Worm (Caenorhabditis elegans) whole organism, L2 larva: ENCODE data around the gene C08B6.8.

Source experiments
- aly-2 ChIP-seq: fragments of 150-350 bp; optimal IDR thresholded peaks from 2 replicates; lab custom pipeline; 2014; ENCODE audit warnings: missing biosample characterization, missing genetic modification characterization
- ama-1 ChIP-seq: fragments of 150-350 bp; optimal IDR thresholded peaks from 2 replicates; lab custom pipeline; 2018; ENCODE audit warnings: inconsistent platforms
- blmp-1 ChIP-seq: sonication (generic microtip); optimal IDR thresholded peaks from 2 replicates; lab custom pipeline; 2017; ENCODE audit warnings: missing genetic modification characterization, mild to moderate bottlenecking, missing compliant biosample characterization, antibody characterized with exemption, moderate library complexity; ENCODE audit not compliant: insufficient read depth
- ceh-82 ChIP-seq: fragments of 150-350 bp; optimal IDR thresholded peaks from 2 replicates; lab custom pipeline; 2014; ENCODE audit warnings: missing biosample characterization, missing genetic modification characterization
- egl-27 ChIP-seq: sonication (generic microtip); optimal IDR thresholded peaks from 3 replicates; lab custom pipeline; 2017; ENCODE audit warnings: missing biosample characterization, missing genetic modification reagents, missing genetic modification characterization
- lin-13 ChIP-seq: fragments of 150-350 bp; optimal IDR thresholded peaks from 2 replicates; lab custom pipeline; 2014; ENCODE audit warnings: missing biosample characterization, missing genetic modification reagents, missing genetic modification characterization
- lin-39 ChIP-seq: fragments of 150-350 bp; optimal IDR thresholded peaks from 2 replicates; lab custom pipeline; 2014; ENCODE audit warnings: missing biosample characterization, missing genetic modification reagents, missing genetic modification characterization
- lsy-2 ChIP-seq, 2 experiments: fragments of 150-350 bp in 1 of 2; sonication (generic microtip) in 1 of 2; optimal IDR thresholded peaks; 2 replicates each; lab custom pipeline; 2014 to 2017; ENCODE audit warnings: missing biosample characterization in 2 of 2, missing genetic modification characterization in 2 of 2
- mbf-1 ChIP-seq: sonication (generic microtip); optimal IDR thresholded peaks from 2 replicates; lab custom pipeline; 2017; ENCODE audit warnings: missing biosample characterization, missing genetic modification characterization
- nhr-23 ChIP-seq: fragments of 150-350 bp; optimal IDR thresholded peaks from 2 replicates; lab custom pipeline; 2014; ENCODE audit warnings: missing biosample characterization, missing genetic modification reagents, missing genetic modification characterization
- nhr-237 ChIP-seq: fragments of 150-350 bp; optimal IDR thresholded peaks from 2 replicates; lab custom pipeline; 2014; ENCODE audit warnings: missing biosample characterization, missing genetic modification characterization
- snpc-4 ChIP-seq: fragments of 150-350 bp; optimal IDR thresholded peaks from 2 replicates; lab custom pipeline; 2014; ENCODE audit warnings: missing biosample characterization, missing genetic modification characterization
- unc-62 ChIP-seq: fragments of 150-350 bp; optimal IDR thresholded peaks from 2 replicates; lab custom pipeline; 2014; ENCODE audit warnings: missing biosample characterization, missing genetic modification reagents, missing genetic modification characterization

- TF ChIP-seq unc-62 (GFP tag; lab: Kevin White, UChicago) (no peak), egl-27 (tag; lab: Kevin White, UChicago) (no peak), blmp-1 (tag; lab: Kevin White, UChicago) (no peak), lin-13 (GFP tag; lab: Kevin White, UChicago) (no peak), ceh-82 (no peak), mbf-1 (tag; lab: Kevin White, UChicago) (no peak), lsy-2 (tag; optimal IDR thresholded peaks at IDR 0.05; lab: Kevin White, UChicago) (no peak), nhr-23 (no peak), nhr-237 (tag; lab: Kevin White, UChicago) (no peak), snpc-4 (tag; lab: Kevin White, UChicago) (no peak), aly-2 (tag; lab: Kevin White, UChicago) (no peak), ama-1 (lab: Kevin White, UChicago) (no peak), lin-39 (tag; lab: Kevin White, UChicago) (no peak)
These were observed 11.8 kb upstream of the C08B6.8 start, which contains the start of gene srxa-19 for ce11 chrV:10122670-10123069.
